Fruit fly (Drosophila melanogaster): ENCODE measurements around the gene Rev1.
A peak's percentile ranks its signal among the peaks of the same experiment; 100 is the strongest.

The Rev1 gene

DNA sequence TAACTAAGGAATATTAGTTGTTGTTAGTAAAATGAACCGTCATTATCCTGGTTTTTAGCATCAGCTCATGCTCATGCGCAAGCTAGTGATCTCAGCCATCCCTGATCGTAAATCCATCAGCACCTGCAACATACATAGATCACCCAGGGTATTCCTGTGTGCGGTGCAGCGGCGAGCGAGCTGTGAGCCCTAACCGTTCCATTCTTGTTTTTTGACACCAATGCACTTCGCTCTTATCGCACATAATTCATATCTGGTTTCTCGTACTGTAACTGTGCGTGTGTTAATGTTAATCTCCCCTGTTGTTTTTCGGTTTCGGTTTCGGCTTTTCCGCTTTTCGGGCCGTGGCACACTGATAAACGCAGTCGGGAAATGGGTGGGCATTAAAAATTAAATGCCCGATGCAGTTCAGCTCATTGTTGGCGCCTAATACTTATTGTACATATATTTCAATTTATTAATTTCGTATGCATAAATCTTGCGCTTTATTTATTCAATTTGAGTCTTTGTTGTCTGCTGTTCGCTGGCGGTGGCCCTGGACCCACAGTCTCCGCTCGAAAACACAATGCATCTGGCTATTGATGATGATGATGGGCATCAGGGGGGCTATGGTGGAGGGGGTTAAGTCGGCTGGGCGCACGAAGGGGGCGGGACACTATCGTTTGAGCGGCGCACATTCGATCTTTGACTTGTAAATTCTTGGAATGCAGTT, 29.8 kb upstream of the Rev1 start (continued):
- no peak for TF ChIP-seq CG16779 (GFP tag; IDR thresholded peaks at IDR 0.05)
- no peak for TF ChIP-seq cato (GFP tag; optimal IDR thresholded peaks at IDR 0.05; ENCODE audit: borderline replicate concordance)
- no peak for TF ChIP-seq CG2129 (GFP tag; IDR thresholded peaks at IDR 0.05; ENCODE audit: partially characterized antibody)
- no peak for TF ChIP-seq CG11696 (GFP tag; IDR thresholded peaks at IDR 0.05)
- TF ChIP-seq Meics (GFP tag; optimal IDR thresholded peaks at IDR 0.05): no peak
- TF ChIP-seq Hr39 (optimal IDR thresholded peaks at IDR 0.05): no peak
- TF ChIP-seq ranshi (GFP tag; IDR thresholded peaks at IDR 0.05): no peak
- TF ChIP-seq CG1233 (GFP tag; optimal IDR thresholded peaks at IDR 0.05): no peak
- TF ChIP-seq jigr1 (GFP tag; IDR thresholded peaks at IDR 0.05): no peak
- peak; percentile 92 for TF ChIP-seq crol (GFP tag; IDR thresholded peaks at IDR 0.05)
- no peak for TF ChIP-seq CG6254 (GFP tag; optimal IDR thresholded peaks at IDR 0.05)
- 0 out of 2 replicates have a peak, but pooled peaks have one; percentile 20 for TF ChIP-seq Ptx1 (GFP tag; IDR thresholded peaks at IDR 0.05)
- no peak for TF ChIP-seq CG11504 (tag; optimal IDR thresholded peaks at IDR 0.05)
- TF ChIP-seq CG15479 (GFP tag; optimal IDR thresholded peaks at IDR 0.05): peak; percentile 78
- TF ChIP-seq tin (GFP tag; optimal IDR thresholded peaks at IDR 0.05): no peak
- no peak for TF ChIP-seq trem (tag; optimal IDR thresholded peaks at IDR 0.05)
- no peak for TF ChIP-seq Xbp1 (GFP tag; optimal IDR thresholded peaks at IDR 0.05)
- no peak for TF ChIP-seq crc (GFP tag; optimal IDR thresholded peaks at IDR 0.05)
- TF ChIP-seq CG2199 (GFP tag; IDR thresholded peaks at IDR 0.05): peak; percentile 78
- TF ChIP-seq ssp (GFP tag; IDR thresholded peaks at IDR 0.05): no peak
- no peak for TF ChIP-seq Tbp (GFP tag; optimal IDR thresholded peaks at IDR 0.05)
- TF ChIP-seq CG18476 (GFP tag; optimal IDR thresholded peaks at IDR 0.05): no peak
- no peak for TF ChIP-seq CG11085 (GFP tag; IDR thresholded peaks at IDR 0.05)
- no peak for TF ChIP-seq CG12659 (GFP tag; optimal IDR thresholded peaks at IDR 0.05)
- TF ChIP-seq Blimp-1 (GFP tag; optimal IDR thresholded peaks at IDR 0.05): no peak
- no peak for TF ChIP-seq tap (tag; optimal IDR thresholded peaks at IDR 0.05)
- TF ChIP-seq Aef1 (GFP tag; IDR thresholded peaks at IDR 0.05): no peak
- TF ChIP-seq CG2202 (tag; optimal IDR thresholded peaks at IDR 0.05): no peak
- no peak for TF ChIP-seq ap (GFP tag; IDR thresholded peaks at IDR 0.05)
- peak; percentile 30 for TF ChIP-seq CG10543 (GFP tag; optimal IDR thresholded peaks at IDR 0.05)
- peak; percentile 5 for TF ChIP-seq gem (tag; optimal IDR thresholded peaks at IDR 0.05)
- TF ChIP-seq inv (GFP tag; IDR thresholded peaks at IDR 0.05; ENCODE audit: partially characterized antibody): no peak
- no peak for TF ChIP-seq CG17568 (GFP tag; optimal IDR thresholded peaks at IDR 0.05)
- no peak for TF ChIP-seq CG43689 (GFP tag; IDR thresholded peaks at IDR 0.05)
- TF ChIP-seq CG16863 (GFP tag; optimal IDR thresholded peaks at IDR 0.05): no peak
- no peak for TF ChIP-seq knrl (GFP tag; IDR thresholded peaks at IDR 0.05; ENCODE audit: partially characterized antibody)
- no peak for TF ChIP-seq corto (GFP tag; optimal IDR thresholded peaks at IDR 0.05)
- TF ChIP-seq D19B (GFP tag; optimal IDR thresholded peaks at IDR 0.05): peak; percentile 39
- TF ChIP-seq cas (GFP tag; IDR thresholded peaks at IDR 0.05): no peak
- peak; percentile 41 for TF ChIP-seq cg (GFP tag; optimal IDR thresholded peaks at IDR 0.05)
- TF ChIP-seq Myb (GFP tag; optimal IDR thresholded peaks at IDR 0.05): no peak
- peak; percentile 6 for TF ChIP-seq twi (tag; optimal IDR thresholded peaks at IDR 0.05)
- TF ChIP-seq Deaf1 (tag; optimal IDR thresholded peaks at IDR 0.05): peak; percentile 80
- no peak for TF ChIP-seq Camta (GFP tag; optimal IDR thresholded peaks at IDR 0.05)
- TF ChIP-seq Sry-β (GFP tag; optimal IDR thresholded peaks at IDR 0.05): no peak
- no peak for TF ChIP-seq rib (GFP tag; IDR thresholded peaks at IDR 0.05)
- no peak for TF ChIP-seq CG10267 (tag; optimal IDR thresholded peaks at IDR 0.05)
- TF ChIP-seq pum (GFP tag; optimal IDR thresholded peaks at IDR 0.05): no peak
- no peak for TF ChIP-seq al (GFP tag; IDR thresholded peaks at IDR 0.05)
- TF ChIP-seq Nf-YB (GFP tag; optimal IDR thresholded peaks at IDR 0.05): no peak
- 0 out of 2 replicates have a peak, but pooled peaks have one; percentile 6 for TF ChIP-seq CG17328 (GFP tag; IDR thresholded peaks at IDR 0.05)
